Fruit fly (Drosophila melanogaster): ENCODE results near the gene CG11360.

dm6 chr4:663055-663670 lies 7.8 kb upstream of the CG11360 start, which contains the start of the genes CG46466 and Slip1:
- TF ChIP-seq CG8478 (optimal IDR thresholded peaks at IDR 0.05) (no peak), CTCF (optimal IDR thresholded peaks at IDR 0.05) (no peak)
